Fruit fly (Drosophila melanogaster): ENCODE results near the gene Ssu72.

Ssu72 gene

DNA sequence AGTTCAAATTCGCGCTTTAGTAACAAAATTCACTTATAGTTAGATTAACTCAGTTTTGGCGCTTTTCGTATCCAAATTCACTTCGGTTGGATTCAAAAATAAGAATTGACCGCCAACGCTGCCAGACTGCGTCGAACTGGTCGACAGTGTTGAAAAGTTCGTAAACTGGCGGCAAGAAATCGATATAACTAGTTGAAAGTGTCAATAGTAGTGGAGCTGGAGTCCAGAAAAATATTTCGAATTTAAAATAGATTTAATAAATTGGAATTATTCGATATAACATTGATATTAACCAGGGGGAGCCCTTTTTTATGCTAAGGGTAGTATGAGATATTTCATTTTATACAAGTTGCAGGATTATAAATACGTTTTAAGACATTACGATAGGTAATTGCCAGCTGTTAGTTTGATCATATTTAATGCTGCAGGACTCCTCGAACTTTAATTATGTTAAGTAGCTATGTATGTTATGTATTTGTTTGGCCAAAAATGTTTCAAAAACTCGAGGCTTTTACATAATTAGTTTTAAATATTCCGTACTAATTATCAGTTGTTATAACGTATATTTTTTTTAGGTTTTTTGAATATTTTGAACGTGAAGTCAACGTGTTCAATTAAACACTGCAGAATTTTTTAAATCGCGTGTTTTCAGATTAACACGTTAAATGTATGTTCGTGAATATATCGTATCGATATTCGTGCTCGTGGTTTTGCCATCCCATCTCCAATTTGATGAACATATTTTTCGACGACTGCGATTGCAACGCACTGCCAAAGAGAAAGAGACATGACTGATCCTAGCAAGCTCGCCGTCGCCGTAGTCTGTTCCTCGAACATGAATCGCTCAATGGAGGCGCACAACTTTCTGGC is at the start of gene Ssu72, which contains the start of gene CG14223:
Gene Ssu72, plus strand, starts transcription at position 703 of the 870 bp plus-strand sequence.
Gene CG14223, minus strand, starts transcription at position 113 of the 870 bp plus-strand sequence.
- TF ChIP-seq usp (GFP tag; optimal IDR thresholded peaks at IDR 0.05): no peak

DNA sequence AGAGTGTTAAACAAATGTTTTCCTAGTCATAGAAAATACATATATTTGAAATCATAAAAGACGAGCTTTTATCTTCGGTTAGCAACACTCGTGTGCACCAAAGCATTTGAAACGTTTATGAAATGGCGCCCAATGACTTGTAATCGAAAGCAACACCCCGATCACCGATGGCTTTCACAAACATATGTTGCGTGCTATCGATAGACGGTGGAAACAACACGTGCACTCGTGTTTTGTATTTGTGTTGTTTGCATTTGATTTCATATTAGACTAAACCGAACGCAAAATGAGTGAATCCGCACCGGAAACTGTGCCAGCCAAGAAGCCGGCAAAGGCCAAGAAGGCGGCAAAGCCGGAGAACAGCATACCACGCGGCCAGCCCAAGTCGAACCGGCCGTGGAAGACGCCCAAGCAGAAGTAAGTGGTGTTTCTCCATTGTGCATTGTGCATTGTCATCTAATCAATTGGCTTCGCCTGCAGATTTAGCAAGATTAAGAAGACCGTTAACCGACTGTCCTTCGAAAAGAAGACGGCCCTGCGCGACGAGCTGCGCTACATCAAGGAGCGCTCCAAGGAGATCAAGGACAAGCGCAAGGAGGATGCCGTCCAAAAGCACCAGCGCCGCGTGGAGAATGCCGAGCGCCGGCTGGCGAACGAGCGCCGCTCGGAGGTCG is 48.2 kb upstream of the Ssu72 start, which contains the start of gene CG14210:
Gene CG14210, plus strand, starts transcription at position 207 of the 674 bp plus-strand sequence.
- TF ChIP-seq pan (optimal IDR thresholded peaks at IDR 0.05): no peak
- TF ChIP-seq usp (GFP tag; optimal IDR thresholded peaks at IDR 0.05): no peak
- no peak for TF ChIP-seq psq (optimal IDR thresholded peaks at IDR 0.05)
- no peak for TF ChIP-seq CG8478 (optimal IDR thresholded peaks at IDR 0.05)
- TF ChIP-seq EcR (GFP tag; optimal IDR thresholded peaks at IDR 0.05): no peak
- TF ChIP-seq Dll (optimal IDR thresholded peaks at IDR 0.05): no peak

DNA sequence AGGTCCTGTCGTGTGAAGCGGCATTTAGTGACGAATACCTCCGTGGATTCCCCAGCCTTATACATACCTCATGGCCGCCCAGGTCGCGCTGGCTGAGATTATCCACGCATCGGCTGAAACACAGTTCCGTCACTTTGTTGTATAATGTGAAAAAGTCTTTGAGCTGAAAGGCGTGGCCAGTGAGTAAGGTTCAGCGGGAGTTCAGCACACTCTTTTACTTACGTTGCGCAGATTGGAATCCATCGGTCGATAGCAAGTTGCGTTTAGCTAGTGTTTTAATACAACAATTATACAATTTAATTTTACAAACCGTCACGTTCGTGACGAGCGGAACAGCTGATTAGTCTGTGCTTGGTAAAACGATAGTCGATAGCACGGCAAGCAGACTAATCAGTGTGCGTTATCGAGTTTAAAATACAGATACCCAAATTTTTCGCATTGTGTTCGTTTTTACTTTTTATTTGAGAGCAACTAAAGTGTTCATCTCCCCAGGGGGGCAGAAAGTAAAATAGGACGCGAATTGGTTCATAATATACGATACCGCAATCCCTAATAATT is 46.1 kb upstream of the Ssu72 start, which contains the start of the genes Pstk and Tim9b:
Gene Pstk, minus strand, starts transcription at position 355 of the 558 bp plus-strand sequence.
Gene Tim9b, minus strand, starts transcription at position 355 of the 558 bp plus-strand sequence.
- TF ChIP-seq usp (GFP tag; optimal IDR thresholded peaks at IDR 0.05) (no peak), EcR (GFP tag; optimal IDR thresholded peaks at IDR 0.05) (no peak), CG8478 (optimal IDR thresholded peaks at IDR 0.05) (no peak), Dll (optimal IDR thresholded peaks at IDR 0.05) (no peak), pan (optimal IDR thresholded peaks at IDR 0.05) (no peak), psq (optimal IDR thresholded peaks at IDR 0.05) (no peak)

DNA sequence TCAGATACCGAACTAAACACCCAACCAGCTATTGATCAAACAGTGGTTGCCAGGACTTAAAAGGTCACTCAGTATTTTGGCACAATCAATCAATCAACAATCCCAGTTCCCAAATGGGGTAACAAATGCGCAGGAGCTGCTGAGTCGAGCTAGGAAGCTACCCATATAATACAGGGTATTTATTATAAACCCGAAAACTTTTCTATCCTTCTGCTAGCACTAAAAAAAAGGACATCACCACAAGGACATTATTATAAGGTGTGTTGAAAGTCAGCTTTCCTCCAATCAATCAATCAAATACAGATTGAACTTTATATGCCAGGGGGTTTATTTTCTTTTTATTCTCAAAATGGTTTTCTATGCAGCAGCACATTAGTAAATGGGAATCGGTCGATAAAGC is 43.2 kb upstream of the Ssu72 start, which contains the start of gene CG14221:
Gene CG14221, minus strand, starts transcription at position 101 of the 400 bp plus-strand sequence.
- TF ChIP-seq EcR (GFP tag; optimal IDR thresholded peaks at IDR 0.05): no peak
- no peak for TF ChIP-seq Dll (optimal IDR thresholded peaks at IDR 0.05)
- no peak for TF ChIP-seq CG8478 (optimal IDR thresholded peaks at IDR 0.05)
- no peak for TF ChIP-seq psq (optimal IDR thresholded peaks at IDR 0.05)
- TF ChIP-seq usp (GFP tag; optimal IDR thresholded peaks at IDR 0.05): no peak
- TF ChIP-seq pan (optimal IDR thresholded peaks at IDR 0.05): no peak

- TF ChIP-seq Dll (optimal IDR thresholded peaks at IDR 0.05) (no peak), pan (optimal IDR thresholded peaks at IDR 0.05) (no peak), EcR (GFP tag; optimal IDR thresholded peaks at IDR 0.05) (no peak), psq (optimal IDR thresholded peaks at IDR 0.05) (no peak), usp (GFP tag; optimal IDR thresholded peaks at IDR 0.05) (no peak), CG8478 (optimal IDR thresholded peaks at IDR 0.05) (no peak)
Measured at dm6 chrX:19622924-19623323, 41.4 kb upstream of the Ssu72 start, which contains the start of the genes Naa20A and MKP-4. Naa20A (minus strand) TSS chrX:19623074. MKP-4 (plus strand) TSS chrX:19623114.

dm6 chrX:19625405-19625804 is 39.0 kb upstream of the Ssu72 start, which contains the start of gene CG14212:
CG14212 (plus strand) TSS chrX:19625705.
- TF ChIP-seq usp (GFP tag; optimal IDR thresholded peaks at IDR 0.05) (no peak), psq (optimal IDR thresholded peaks at IDR 0.05) (no peak), Dll (optimal IDR thresholded peaks at IDR 0.05) (no peak), CG8478 (optimal IDR thresholded peaks at IDR 0.05) (no peak), EcR (GFP tag; optimal IDR thresholded peaks at IDR 0.05) (no peak), pan (optimal IDR thresholded peaks at IDR 0.05) (no peak)

DNA sequence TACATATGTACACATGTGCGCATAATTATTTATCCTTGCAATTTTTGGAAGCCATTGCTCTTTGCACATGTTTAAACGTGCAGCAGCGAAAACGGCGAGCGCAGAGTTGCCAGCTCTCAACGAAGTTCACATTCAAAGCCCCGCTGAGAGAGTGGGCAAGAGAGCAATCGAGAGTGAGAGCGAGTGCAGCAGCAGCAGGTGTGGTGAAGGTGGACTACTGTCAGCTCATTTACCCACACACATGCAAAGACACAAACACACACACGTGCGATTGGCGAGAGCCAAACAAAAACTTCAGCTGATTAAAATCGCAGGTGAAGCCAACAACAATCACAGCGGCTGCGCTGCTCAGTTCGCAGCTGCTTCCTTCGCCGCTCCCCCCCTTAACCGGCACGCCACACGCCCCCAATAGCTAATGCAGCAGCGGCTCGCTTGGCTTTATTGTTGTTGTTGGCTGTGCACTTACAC is 33.0 kb upstream of the Ssu72 start:
- TF ChIP-seq psq (optimal IDR thresholded peaks at IDR 0.05): no peak
- peak; percentile 81 for TF ChIP-seq Dll (optimal IDR thresholded peaks at IDR 0.05)

DNA sequence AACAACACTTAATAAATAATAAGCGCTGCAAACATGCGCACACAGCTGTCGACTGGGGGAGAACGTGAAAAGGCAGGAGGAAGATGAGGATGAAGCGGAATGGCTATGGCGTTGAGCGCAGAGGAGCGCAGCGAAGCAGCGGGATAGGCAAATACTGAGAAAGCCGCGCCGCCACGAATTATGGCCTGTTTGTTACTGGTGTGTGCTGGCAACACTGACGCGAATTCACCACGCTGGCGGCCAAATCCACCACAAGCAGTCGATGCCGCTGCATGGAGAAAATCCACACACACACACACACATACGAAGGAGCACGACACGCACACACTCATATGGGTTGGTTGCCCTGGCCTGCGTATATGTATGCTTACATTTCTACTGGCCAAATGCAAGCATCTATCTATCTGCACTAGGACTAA is 27.4 kb upstream of the Ssu72 start:
- TF ChIP-seq Dll (optimal IDR thresholded peaks at IDR 0.05) (peak; percentile 8), EcR (GFP tag; optimal IDR thresholded peaks at IDR 0.05) (no peak)

dm6 chrX:19637434-19638327 is 26.7 kb upstream of the Ssu72 start:
- TF ChIP-seq psq (optimal IDR thresholded peaks at IDR 0.05) (no peak), CG8478 (optimal IDR thresholded peaks at IDR 0.05) (peak; percentile 73)

dm6 chrX:19638328-19638940 is 25.9 kb upstream of the Ssu72 start, which contains the start of gene Rcd-1:
Rcd-1 (plus strand) TSS chrX:19638767.
- TF ChIP-seq EcR (GFP tag; optimal IDR thresholded peaks at IDR 0.05): no peak
- TF ChIP-seq pan (optimal IDR thresholded peaks at IDR 0.05): no peak
- TF ChIP-seq Dll (optimal IDR thresholded peaks at IDR 0.05): no peak
- no peak for TF ChIP-seq CG8478 (optimal IDR thresholded peaks at IDR 0.05)
- TF ChIP-seq usp (GFP tag; optimal IDR thresholded peaks at IDR 0.05): no peak
- no peak for TF ChIP-seq psq (optimal IDR thresholded peaks at IDR 0.05)
